Worm (Caenorhabditis elegans) whole organism, late embryonic: ENCODE data around the gene cyp-31A3.

Experiments used
- T23F11.4 ChIP-seq: fragments of 200-800 bp; sonication (Bioruptor generic); optimal IDR thresholded peaks from 2 replicates; lab custom pipeline; 2018; ENCODE audit warnings: mild to moderate bottlenecking, missing genetic modification characterization, missing compliant biosample characterization
- ama-1 ChIP-seq: fragments of 150-350 bp; optimal IDR thresholded peaks from 2 replicates; lab custom pipeline; 2014
- ceh-2 ChIP-seq: sonication (generic microtip); optimal IDR thresholded peaks from 2 replicates; lab custom pipeline; 2016; ENCODE audit warnings: missing genotype, missing genetic modification characterization, missing compliant biosample characterization
- ceh-6 ChIP-seq: fragments of 200-800 bp; sonication (Bioruptor generic); optimal IDR thresholded peaks from 2 replicates; lab custom pipeline; 2018; ENCODE audit warnings: mild to moderate bottlenecking, missing genetic modification characterization, missing compliant biosample characterization
- ceh-9 ChIP-seq: sonication (generic microtip); optimal IDR thresholded peaks from 2 replicates; lab custom pipeline; 2016; ENCODE audit warnings: mild to moderate bottlenecking, missing genetic modification characterization, inconsistent platforms, missing compliant biosample characterization
- dmd-4 ChIP-seq: sonication (generic microtip); optimal IDR thresholded peaks from 2 replicates; lab custom pipeline; 2016; ENCODE audit warnings: borderline replicate concordance, missing genetic modification characterization, missing compliant biosample characterization
- hlh-30 ChIP-seq: sonication (generic microtip); optimal IDR thresholded peaks from 2 replicates; lab custom pipeline; 2017; ENCODE audit warnings: antibody characterized with exemption, missing genetic modification characterization, missing compliant biosample characterization; ENCODE audit not compliant: insufficient read depth
- lin-11 ChIP-seq: fragments of 200-800 bp; sonication (Bioruptor generic); optimal IDR thresholded peaks from 2 replicates; lab custom pipeline; 2018; ENCODE audit warnings: mild to moderate bottlenecking, missing genetic modification characterization, missing compliant biosample characterization
- nfya-1 ChIP-seq: sonication (generic microtip); optimal IDR thresholded peaks from 2 replicates; lab custom pipeline; 2017; ENCODE audit warnings: missing genetic modification characterization, mild to moderate bottlenecking, missing compliant biosample characterization, antibody characterized with exemption, moderate library complexity
- nhr-11 ChIP-seq: fragments of 150-350 bp; optimal IDR thresholded peaks from 2 replicates; lab custom pipeline; 2014; ENCODE audit warnings: missing biosample characterization, missing genetic modification characterization
- odd-2 ChIP-seq: sonication (generic microtip); optimal IDR thresholded peaks from 2 replicates; lab custom pipeline; 2017; ENCODE audit warnings: antibody characterized with exemption, mild to moderate bottlenecking, missing genetic modification characterization, missing compliant biosample characterization
- pha-4 ChIP-seq: fragments of 150-350 bp; optimal IDR thresholded peaks from 2 replicates; lab custom pipeline; 2018; ENCODE audit warnings: missing biosample characterization, missing genetic modification reagents, missing genetic modification characterization
- pqm-1 ChIP-seq: sonication (generic microtip); optimal IDR thresholded peaks from 2 replicates; lab custom pipeline; 2016; ENCODE audit warnings: missing genetic modification characterization, missing compliant biosample characterization
- unc-55 ChIP-seq: sonication (generic microtip); optimal IDR thresholded peaks from 2 replicates; lab custom pipeline; 2017; ENCODE audit warnings: missing biosample characterization, missing genetic modification reagents, missing genetic modification characterization

DNA sequence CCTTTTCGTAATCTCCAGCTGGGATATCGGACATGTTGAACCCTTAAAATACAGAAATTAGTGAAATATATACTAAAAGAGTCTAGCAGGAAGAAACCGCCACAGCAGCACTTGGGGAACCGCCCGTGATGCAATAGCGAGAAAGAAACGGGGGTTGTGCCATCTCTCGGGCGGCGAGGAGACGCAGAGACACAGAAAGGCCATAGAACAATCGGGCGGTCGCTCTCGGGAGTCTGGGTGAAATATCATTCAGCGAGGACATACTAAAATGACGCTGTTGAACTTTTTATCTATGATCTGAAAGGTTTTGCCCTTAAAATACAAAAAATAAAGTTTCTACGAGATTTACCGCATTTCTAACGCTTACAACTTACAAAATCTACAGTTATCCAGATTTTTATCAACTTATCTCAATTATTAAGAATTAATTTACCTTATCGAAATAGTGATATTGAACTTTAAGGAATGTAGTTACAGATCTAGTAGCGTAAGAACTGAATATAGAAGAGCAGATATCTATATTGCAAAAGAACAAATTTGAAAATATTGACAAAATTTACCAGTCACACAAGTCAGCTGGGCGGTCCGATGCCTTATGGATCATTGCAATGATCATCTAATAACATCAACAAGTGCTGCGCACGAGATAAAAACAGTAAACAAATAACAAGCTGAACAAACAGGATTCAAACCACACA is 12.3 kb upstream of the cyp-31A3 start, which contains the start of gene cyc-2.1:
- TF ChIP-seq hlh-30 (tag; lab: Kevin White, UChicago) (no peak), ceh-9 (tag; lab: Kevin White, UChicago) (no peak), pha-4 (tag; lab: Kevin White, UChicago) (no peak), ceh-6 (GFP tag; lab: Kevin White, UChicago) (no peak), odd-2 (tag; lab: Kevin White, UChicago) (no peak), ama-1 (lab: Kevin White, UChicago) (no peak), T23F11.4 (no peak), dmd-4 (tag; lab: Kevin White, UChicago) (no peak), ceh-2 (tag; lab: Kevin White, UChicago) (no peak), unc-55 (GFP tag; lab: Kevin White, UChicago) (peak; percentile 22), nfya-1 (tag; lab: Kevin White, UChicago) (peak; percentile 62), pqm-1 (tag; lab: Kevin White, UChicago) (peak; percentile 6), lin-11 (tag; lab: Kevin White, UChicago) (no peak), nhr-11 (tag; lab: Kevin White, UChicago) (no peak)
